Fruit fly (Drosophila melanogaster) whole organism, prepupa: ENCODE results near the gene Pvf2.

Experiments
- CG10669 ChIP-seq: fragments of 200-800 bp; sonication (Bioruptor generic); optimal IDR thresholded peaks from 3 replicates; lab custom pipeline; 2018; ENCODE audit warnings: missing biosample characterization, mild to moderate bottlenecking, missing genetic modification characterization, moderate library complexity
- CG11294 ChIP-seq: fragments of 200-800 bp; sonication (Bioruptor generic); IDR thresholded peaks from 2 replicates; pipeline ENCODE4 v1.3.6; 2022; ENCODE audit warnings: missing biosample characterization, missing genetic modification characterization
- CG11762 ChIP-seq: fragments of 200-800 bp; sonication (Bioruptor generic); optimal IDR thresholded peaks from 3 replicates; lab custom pipeline; 2016; ENCODE audit warnings: missing biosample characterization, missing genetic modification characterization; ENCODE audit not compliant: insufficient read depth
- CG11902 ChIP-seq: fragments of 200-800 bp; sonication (Bioruptor generic); optimal IDR thresholded peaks from 3 replicates; lab custom pipeline; 2016; ENCODE audit warnings: missing biosample characterization, missing genetic modification characterization
- CG16779 ChIP-seq: fragments of 200-800 bp; sonication (Bioruptor generic); optimal IDR thresholded peaks from 3 replicates; lab custom pipeline; 2017; ENCODE audit warnings: missing biosample characterization, mild to moderate bottlenecking, missing genetic modification characterization
- CG3032 ChIP-seq: fragments of 200-800 bp; optimal IDR thresholded peaks from 2 replicates; lab custom pipeline; 2019; ENCODE audit warnings: missing biosample characterization, mild to moderate bottlenecking, missing genetic modification characterization, moderate library complexity
- CG3919 ChIP-seq: fragments of 200-800 bp; sonication (Bioruptor generic); optimal IDR thresholded peaks from 3 replicates; lab custom pipeline; 2016; ENCODE audit warnings: missing biosample characterization, missing genetic modification characterization
- CG4318 ChIP-seq: fragments of 200-800 bp; sonication (Bioruptor generic); optimal IDR thresholded peaks from 3 replicates; lab custom pipeline; 2017; ENCODE audit warnings: missing biosample characterization, mild to moderate bottlenecking, missing genetic modification characterization
- CG6163 ChIP-seq: fragments of 200-800 bp; sonication (Bioruptor generic); IDR thresholded peaks from 3 replicates; pipeline ENCODE4 v1.3.6; 2022; ENCODE audit warnings: missing biosample characterization, missing genetic modification characterization
- CG6276 ChIP-seq: fragments of 200-800 bp; sonication (Bioruptor generic); optimal IDR thresholded peaks from 2 replicates; lab custom pipeline; 2017; ENCODE audit warnings: missing biosample characterization, mild to moderate bottlenecking, missing genetic modification characterization
- CG6808 ChIP-seq: fragments of 200-800 bp; sonication (Bioruptor generic); optimal IDR thresholded peaks from 3 replicates; lab custom pipeline; 2017; ENCODE audit warnings: missing biosample characterization, missing genetic modification characterization, mild to moderate bottlenecking, moderate library complexity, missing genetic modification reagents
- CG6854 ChIP-seq: fragments of 200-800 bp; sonication (Bioruptor generic); optimal IDR thresholded peaks from 2 replicates; lab custom pipeline; 2017; ENCODE audit warnings: missing biosample characterization, mild to moderate bottlenecking, missing genetic modification characterization
- CG7368 ChIP-seq: fragments of 200-800 bp; sonication (Bioruptor generic); optimal IDR thresholded peaks from 3 replicates; lab custom pipeline; 2016; ENCODE audit warnings: missing biosample characterization, missing genetic modification characterization
- CG8632 ChIP-seq: fragments of 200-800 bp; sonication (Bioruptor generic); optimal IDR thresholded peaks from 3 replicates; lab custom pipeline; 2016; ENCODE audit warnings: missing biosample characterization, missing genetic modification characterization
- CG9139 ChIP-seq: fragments of 200-800 bp; sonication (Bioruptor generic); optimal IDR thresholded peaks from 3 replicates; lab custom pipeline; 2017; ENCODE audit warnings: missing biosample characterization, mild to moderate bottlenecking, missing genetic modification characterization
- Eip78C ChIP-seq: fragments of 200-800 bp; sonication (Bioruptor generic); peaks from one replicate; lab custom pipeline; 2016; ENCODE audit warnings: missing biosample characterization, missing genetic modification characterization
- Ets21C ChIP-seq: fragments of 200-800 bp; sonication (Bioruptor generic); optimal IDR thresholded peaks from 3 replicates; lab custom pipeline; 2016; ENCODE audit warnings: missing biosample characterization, missing genetic modification characterization
- Gug ChIP-seq: fragments of 200-800 bp; sonication (Bioruptor generic); IDR thresholded peaks from 2 replicates; pipeline ENCODE4 v1.3.6; 2022; ENCODE audit warnings: missing biosample characterization, missing genetic modification characterization
- Hr38 ChIP-seq: sonication (Bioruptor generic); optimal IDR thresholded peaks from 2 replicates; lab custom pipeline; 2016; ENCODE audit warnings: missing biosample characterization, missing genetic modification characterization
- Hr39 ChIP-seq: fragments of 200-800 bp; sonication (Bioruptor generic); optimal IDR thresholded peaks from 2 replicates; lab custom pipeline; 2016; ENCODE audit warnings: missing biosample characterization, missing genetic modification characterization
- Hr4 ChIP-seq: fragments of 200-800 bp; sonication (Bioruptor generic); optimal IDR thresholded peaks from 3 replicates; lab custom pipeline; 2016; ENCODE audit warnings: missing biosample characterization, missing genetic modification characterization
- Met ChIP-seq: fragments of 200-800 bp; sonication (Bioruptor generic); optimal IDR thresholded peaks from 3 replicates; lab custom pipeline; 2016; ENCODE audit warnings: missing biosample characterization, missing genetic modification characterization
- OdsH ChIP-seq: fragments of 200-800 bp; sonication (Bioruptor generic); optimal IDR thresholded peaks from 3 replicates; lab custom pipeline; 2016; ENCODE audit warnings: missing biosample characterization, missing genetic modification characterization
- Smox ChIP-seq: fragments of 200-800 bp; sonication (Bioruptor generic); optimal IDR thresholded peaks from 3 replicates; lab custom pipeline; 2016; ENCODE audit warnings: missing biosample characterization, missing genetic modification characterization
- Sox102F ChIP-seq: fragments of 200-800 bp; sonication (Bioruptor generic); optimal IDR thresholded peaks from 2 replicates; lab custom pipeline; 2016; ENCODE audit warnings: missing biosample characterization, mild to moderate bottlenecking, missing genetic modification characterization
- Sox15 ChIP-seq: fragments of 200-800 bp; sonication (Bioruptor generic); optimal IDR thresholded peaks from 3 replicates; lab custom pipeline; 2016; ENCODE audit warnings: missing biosample characterization, missing genetic modification characterization
- achi ChIP-seq: fragments of 200-800 bp; sonication (Bioruptor generic); optimal IDR thresholded peaks from 3 replicates; lab custom pipeline; 2016; ENCODE audit warnings: missing biosample characterization, missing genetic modification characterization
- cyc ChIP-seq: fragments of 200-800 bp; sonication (Bioruptor generic); optimal IDR thresholded peaks from 3 replicates; lab custom pipeline; 2016; ENCODE audit warnings: missing biosample characterization, missing genetic modification characterization
- dsx ChIP-seq: fragments of 200-800 bp; optimal IDR thresholded peaks from 3 replicates; lab custom pipeline; 2019; ENCODE audit warnings: missing biosample characterization, mild to moderate bottlenecking, missing genetic modification characterization, moderate library complexity; ENCODE audit not compliant: poor library complexity, severe bottlenecking
- eg ChIP-seq: fragments of 200-800 bp; sonication (Bioruptor generic); IDR thresholded peaks from 3 replicates; pipeline ENCODE4 v1.3.6; 2022; ENCODE audit warnings: missing biosample characterization, missing genetic modification characterization
- esn ChIP-seq: fragments of 200-800 bp; sonication (Bioruptor generic); optimal IDR thresholded peaks from 2 replicates; lab custom pipeline; 2016; ENCODE audit warnings: missing biosample characterization, mild to moderate bottlenecking, missing genetic modification characterization, moderate library complexity
- fd59A ChIP-seq: fragments of 200-800 bp; sonication (Bioruptor generic); optimal IDR thresholded peaks from 2 replicates; lab custom pipeline; 2017; ENCODE audit warnings: missing biosample characterization, mild to moderate bottlenecking, missing genetic modification characterization, missing genetic modification reagents
- fd85E ChIP-seq: fragments of 200-800 bp; sonication (Bioruptor generic); optimal IDR thresholded peaks from 3 replicates; lab custom pipeline; 2016; ENCODE audit warnings: missing biosample characterization, missing genetic modification characterization
- salr ChIP-seq, 2 experiments: fragments of 200-800 bp; sonication (Bioruptor generic); optimal IDR thresholded peaks; 3 replicates each; lab custom pipeline; 2016 to 2018; ENCODE audit warnings: missing biosample characterization in 2 of 2, missing genetic modification characterization in 2 of 2, mild to moderate bottlenecking in 1 of 2
- ss ChIP-seq, 2 experiments: fragments of 200-800 bp; sonication (Bioruptor generic); optimal IDR thresholded peaks; 2 replicates in 1 of 2; 3 replicates in 1 of 2; lab custom pipeline; 2017 to 2018; ENCODE audit warnings: mild to moderate bottlenecking in 2 of 2, missing biosample characterization in 2 of 2, missing genetic modification characterization in 2 of 2, moderate library complexity in 1 of 2
- svp ChIP-seq: fragments of 200-800 bp; sonication (Bioruptor generic); peaks from one replicate; lab custom pipeline; 2016; ENCODE audit warnings: missing biosample characterization, missing genetic modification characterization
- topi ChIP-seq: fragments of 200-800 bp; sonication (Bioruptor generic); optimal IDR thresholded peaks from 3 replicates; lab custom pipeline; 2016; ENCODE audit warnings: missing biosample characterization, missing genetic modification characterization
- vri ChIP-seq: fragments of 200-800 bp; sonication (Bioruptor generic); optimal IDR thresholded peaks from 3 replicates; lab custom pipeline; 2016; ENCODE audit warnings: missing biosample characterization, mild to moderate bottlenecking, missing genetic modification characterization

Pvf2 gene

DNA sequence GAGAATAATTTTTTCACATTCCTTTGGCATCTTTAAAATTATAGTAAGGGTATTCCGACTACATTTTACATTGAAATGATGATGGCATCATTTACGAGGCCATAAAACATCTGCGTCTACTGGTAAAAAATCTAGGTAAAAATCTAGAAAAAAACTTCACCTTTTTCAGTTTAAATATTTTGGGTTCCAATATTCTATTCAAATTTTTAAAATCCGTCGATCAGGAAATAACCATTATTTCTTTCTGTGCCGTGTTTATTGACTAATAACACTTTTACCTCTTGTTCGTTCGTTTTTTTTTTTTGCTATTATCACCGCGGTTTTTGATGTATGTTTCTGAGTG, 45.1 kb downstream of the Pvf2 start (continued):
- TF ChIP-seq topi (GFP tag; lab: Kevin White, UChicago) (peak; percentile 74), vri (GFP tag; lab: Kevin White, UChicago) (peak; percentile 82), fd85E (no peak), CG7368 (GFP tag; lab: Kevin White, UChicago) (peak; percentile 49), Hr4 (peak; percentile 74), CG16779 (tag; lab: Kevin White, UChicago) (no peak), dsx (peak; percentile 24), CG6854 (GFP tag; lab: Kevin White, UChicago) (no peak), CG11762 (peak; percentile 60), Gug (0 out of 2 replicates have a peak, but pooled peaks have one; percentile 55), CG11902 (GFP tag; lab: Kevin White, UChicago) (no peak), Eip78C (peak; percentile 75), CG10669 (GFP tag; lab: Kevin White, UChicago) (peak; percentile 28), OdsH (GFP tag; lab: Kevin White, UChicago) (peak; percentile 81), CG9139 (GFP tag; lab: Kevin White, UChicago) (no peak), Smox (GFP tag; lab: Kevin White, UChicago) (peak; percentile 70)
- TF ChIP-seq, all 60 proteins: peak for 50

dm6 chr2L:7038404-7039341, 45.8 kb downstream of the Pvf2 start:
- no peak for TF ChIP-seq Met (GFP tag; lab: Kevin White, UChicago)
- TF ChIP-seq CG3919 (GFP tag; lab: Kevin White, UChicago) = no peak
- TF ChIP-seq svp (GFP tag; lab: Kevin White, UChicago) = peak; percentile 70
- TF ChIP-seq CG11294 (GFP tag; lab: Robert Waterston, UW) = no peak
- TF ChIP-seq eg (GFP tag; lab: Robert Waterston, UW) = peak; percentile 21; the same call in 1 of the 3 replicates
- TF ChIP-seq Smox (GFP tag; lab: Kevin White, UChicago) = no peak
- no peak for TF ChIP-seq Hr4
- no peak for TF ChIP-seq fd59A
- TF ChIP-seq achi (GFP tag; lab: Kevin White, UChicago) = no peak
- TF ChIP-seq CG6163 (GFP tag; lab: Robert Waterston, UW) = no peak
- peak; percentile 85 for TF ChIP-seq vri (GFP tag; lab: Kevin White, UChicago)
- no peak for TF ChIP-seq CG11902 (GFP tag; lab: Kevin White, UChicago)
- no peak for TF ChIP-seq Hr38
- no peak for TF ChIP-seq Ets21C

dm6 chr2L:7037773-7038327, 46.6 kb downstream of the Pvf2 start, which contains the start of gene milt:
TSS of gene milt (plus strand) at chr2L:7037823.
- no peak for TF ChIP-seq CG4318
- TF ChIP-seq ss (GFP tag; optimal IDR thresholded peaks at IDR 0.05; lab: Kevin White, UChicago) = peak; percentile 24 to 39
- peak; percentile 9 for TF ChIP-seq CG6808 (GFP tag; lab: Kevin White, UChicago)
- no peak for TF ChIP-seq CG8632 (GFP tag; lab: Kevin White, UChicago)
- TF ChIP-seq svp (GFP tag; lab: Kevin White, UChicago) = peak; percentile 82
- TF ChIP-seq salr (GFP tag; optimal IDR thresholded peaks at IDR 0.05; lab: Kevin White, UChicago) = no peak
- no peak for TF ChIP-seq CG10669 (GFP tag; lab: Kevin White, UChicago)
- TF ChIP-seq Sox102F (GFP tag; lab: Kevin White, UChicago) = no peak
- TF ChIP-seq cyc = no peak
- peak; percentile 34 for TF ChIP-seq esn (GFP tag; lab: Kevin White, UChicago)
- no peak for TF ChIP-seq CG6276 (GFP tag; lab: Kevin White, UChicago)
- peak; percentile 61 for TF ChIP-seq vri (GFP tag; lab: Kevin White, UChicago)
- TF ChIP-seq Eip78C = peak; percentile 72
- TF ChIP-seq CG3032 = no peak
- peak; percentile 38 for TF ChIP-seq dsx
- no peak for TF ChIP-seq Hr39 (GFP tag; lab: Kevin White, UChicago)
- TF ChIP-seq topi (GFP tag; lab: Kevin White, UChicago) = peak; percentile 3
- no peak for TF ChIP-seq Sox15 (GFP tag; lab: Kevin White, UChicago)
